Worm (Caenorhabditis elegans): ENCODE data around the gene Y43D4A.2.

- no peak for TF ChIP-seq nhr-11 (tag; optimal IDR thresholded peaks at IDR 0.05)
- no peak for TF ChIP-seq ztf-4 (tag; optimal IDR thresholded peaks at IDR 0.05)
- TF ChIP-seq zag-1 (tag; optimal IDR thresholded peaks at IDR 0.05) = no peak
These were observed 33.6 kb downstream of the Y43D4A.2 start for ce11 chrIV:16722000-16722607.

Data from whole organism, L3 larva.